Worm (Caenorhabditis elegans) whole organism, L2 larva: ENCODE measurements around the gene R07B1.7.

Experiments
- ZK546.5 ChIP-seq: sonication (generic microtip); optimal IDR thresholded peaks from 2 replicates; lab custom pipeline; 2017; ENCODE audit warnings: missing biosample characterization, missing genetic modification characterization
- mab-5 ChIP-seq: fragments of 150-350 bp; optimal IDR thresholded peaks from 2 replicates; lab custom pipeline; 2014; ENCODE audit warnings: missing biosample characterization, missing genetic modification characterization
- nhr-25 ChIP-seq: fragments of 150-350 bp; sonication (generic microtip); optimal IDR thresholded peaks from 3 replicates; lab custom pipeline; 2014; ENCODE audit warnings: missing biosample characterization, missing genetic modification characterization
- skn-1 ChIP-seq: sonication (generic microtip); optimal IDR thresholded peaks from 2 replicates; lab custom pipeline; 2017; ENCODE audit warnings: missing biosample characterization, missing genetic modification characterization

ce11 chrX:9877117-9877516 lies 8.2 kb downstream of the R07B1.7 start, which contains the start of gene R07B1.9:
- no peak for TF ChIP-seq skn-1 (tag; lab: Kevin White, UChicago)
- no peak for TF ChIP-seq ZK546.5 (tag; lab: Kevin White, UChicago)
- no peak for TF ChIP-seq mab-5 (tag; lab: Kevin White, UChicago)
- no peak for TF ChIP-seq nhr-25
